Fruit fly (Drosophila melanogaster) whole organism, embryonic: ENCODE measurements around the gene CG10286.

Experiments used
- Atf-2 ChIP-seq: fragments of 200-800 bp; sonication (Bioruptor generic); optimal IDR thresholded peaks from 2 replicates; lab custom pipeline; 2016; ENCODE audit warnings: missing biosample characterization, missing genetic modification characterization
- BEAF-32 ChIP-seq: fragments of 200-800 bp; sonication (Bioruptor generic); optimal IDR thresholded peaks from 3 replicates; lab custom pipeline; 2017; ENCODE audit warnings: missing biosample characterization, missing genetic modification characterization, mild to moderate bottlenecking, moderate library complexity, missing genetic modification reagents
- CG10979 ChIP-seq: fragments of 200-800 bp; sonication (Bioruptor generic); optimal IDR thresholded peaks from 2 replicates; lab custom pipeline; 2018; ENCODE audit warnings: missing biosample characterization, mild to moderate bottlenecking, missing genetic modification characterization, moderate library complexity
- CG12104 ChIP-seq: fragments of 200-800 bp; sonication (Bioruptor generic); optimal IDR thresholded peaks from 3 replicates; lab custom pipeline; 2016; ENCODE audit warnings: missing biosample characterization, missing genetic modification characterization
- CG12219 ChIP-seq: fragments of 200-800 bp; sonication (Bioruptor generic); optimal IDR thresholded peaks from 3 replicates; lab custom pipeline; 2018; ENCODE audit warnings: missing biosample characterization, mild to moderate bottlenecking, missing genetic modification characterization
- CG12391 ChIP-seq: fragments of 200-800 bp; sonication (Bioruptor generic); optimal IDR thresholded peaks from 3 replicates; lab custom pipeline; 2018; ENCODE audit warnings: missing biosample characterization, mild to moderate bottlenecking, missing genetic modification characterization, moderate library complexity
- CG13287 ChIP-seq: fragments of 200-800 bp; sonication (Bioruptor generic); IDR thresholded peaks from 2 replicates; pipeline ENCODE4 v1.3.6; 2022; ENCODE audit warnings: missing biosample characterization, missing genetic modification characterization; ENCODE audit not compliant: partially characterized antibody
- CG14441 ChIP-seq: fragments of 200-800 bp; sonication (Bioruptor generic); IDR thresholded peaks from 2 replicates; pipeline ENCODE4 v1.3.6; 2022; ENCODE audit warnings: missing biosample characterization, missing genetic modification characterization
- CG14710 ChIP-seq: fragments of 200-800 bp; sonication (Bioruptor generic); optimal IDR thresholded peaks from 3 replicates; lab custom pipeline; 2019; ENCODE audit warnings: missing biosample characterization, mild to moderate bottlenecking, missing genetic modification characterization, moderate library complexity
- CG1602 ChIP-seq: fragments of 200-800 bp; sonication (Bioruptor generic); optimal IDR thresholded peaks from 3 replicates; lab custom pipeline; 2016; ENCODE audit warnings: missing biosample characterization, missing genetic modification characterization
- CG17359 ChIP-seq: fragments of 200-800 bp; sonication (Bioruptor generic); optimal IDR thresholded peaks from 3 replicates; lab custom pipeline; 2018; ENCODE audit warnings: missing biosample characterization, mild to moderate bottlenecking, missing genetic modification characterization, moderate library complexity
- CG18476 ChIP-seq: fragments of 200-800 bp; sonication (Bioruptor generic); optimal IDR thresholded peaks from 2 replicates; lab custom pipeline; 2016; ENCODE audit warnings: missing biosample characterization, mild to moderate bottlenecking, missing genetic modification characterization
- CG2129 ChIP-seq: fragments of 200-800 bp; sonication (Bioruptor generic); IDR thresholded peaks from 2 replicates; pipeline ENCODE4 v1.3.6; 2022; ENCODE audit warnings: missing biosample characterization, missing genetic modification characterization; ENCODE audit not compliant: partially characterized antibody
- CG32532 ChIP-seq: fragments of 200-800 bp; sonication (Bioruptor generic); IDR thresholded peaks from 2 replicates; pipeline ENCODE4 v1.3.6; 2022; ENCODE audit warnings: missing biosample characterization, missing genetic modification characterization
- CHES-1-like ChIP-seq: fragments of 200-800 bp; sonication (Bioruptor generic); optimal IDR thresholded peaks from 2 replicates; lab custom pipeline; 2016; ENCODE audit warnings: missing biosample characterization, missing genetic modification characterization
- Ets65A ChIP-seq: fragments of 200-800 bp; sonication (Bioruptor generic); peaks from one replicate; lab custom pipeline; 2016; ENCODE audit warnings: missing biosample characterization, missing genetic modification characterization
- Ets97D ChIP-seq: fragments of 200-800 bp; sonication (Bioruptor generic); optimal IDR thresholded peaks from 3 replicates; lab custom pipeline; 2016; ENCODE audit warnings: missing biosample characterization, missing genetic modification characterization
- Gug ChIP-seq: fragments of 200-800 bp; sonication (Bioruptor generic); IDR thresholded peaks from 4 replicates; pipeline ENCODE4 v1.3.6; 2022; ENCODE audit warnings: missing biosample characterization, missing genetic modification characterization
- Kr ChIP-seq: fragments of 200-800 bp; sonication (Bioruptor generic); optimal IDR thresholded peaks from 2 replicates; lab custom pipeline; 2017; ENCODE audit warnings: missing biosample characterization, mild to moderate bottlenecking, missing genetic modification characterization
- Lim3 ChIP-seq: fragments of 200-800 bp; sonication (Bioruptor generic); IDR thresholded peaks from 2 replicates; pipeline ENCODE4 v1.3.6; 2022; ENCODE audit warnings: missing biosample characterization, missing genetic modification characterization
- MBD-R2 ChIP-seq: fragments of 200-800 bp; sonication (Bioruptor generic); IDR thresholded peaks from 2 replicates; pipeline ENCODE4 v1.3.6; 2022; ENCODE audit warnings: missing biosample characterization, missing genetic modification characterization
- Meics ChIP-seq: fragments of 200-800 bp; sonication (Bioruptor generic); optimal IDR thresholded peaks from 2 replicates; lab custom pipeline; 2017; ENCODE audit warnings: missing biosample characterization, mild to moderate bottlenecking, missing genetic modification characterization
- Myb ChIP-seq: fragments of 200-800 bp; sonication (Bioruptor generic); optimal IDR thresholded peaks from 2 replicates; lab custom pipeline; 2016; ENCODE audit warnings: missing biosample characterization, missing genetic modification characterization
- Optix ChIP-seq: fragments of 200-800 bp; sonication (Bioruptor generic); IDR thresholded peaks from 3 replicates; pipeline ENCODE4 v1.3.6; 2022; ENCODE audit warnings: missing biosample characterization, missing genetic modification characterization
- Scr ChIP-seq: fragments of 200-800 bp; sonication (Bioruptor generic); IDR thresholded peaks from 2 replicates; pipeline ENCODE4 v1.3.6; 2022; ENCODE audit warnings: missing biosample characterization, missing genetic modification characterization; ENCODE audit not compliant: partially characterized antibody
- Sry-δ ChIP-seq: fragments of 200-800 bp; sonication (Bioruptor generic); optimal IDR thresholded peaks from 2 replicates; lab custom pipeline; 2016; ENCODE audit warnings: missing biosample characterization, missing genetic modification characterization
- Stat92E ChIP-seq, 3 experiments: fragments of >200 bp in 2 of 3; fragments of 200-800 bp in 1 of 3; sonication (Bioruptor generic) in 1 of 3; optimal IDR thresholded peaks; 2 replicates each; lab custom pipeline; 2017 to 2019; ENCODE audit warnings: missing biosample characterization in 3 of 3, missing genetic modification characterization in 3 of 3, mild to moderate bottlenecking in 1 of 3, moderate library complexity in 1 of 3
- Taf1 ChIP-seq: fragments of 200-800 bp; sonication (Bioruptor generic); IDR thresholded peaks from 2 replicates; pipeline ENCODE4 v1.3.6; 2022; ENCODE audit warnings: missing biosample characterization, missing genetic modification characterization
- Xbp1 ChIP-seq: fragments of 200-800 bp; sonication (Bioruptor generic); optimal IDR thresholded peaks from 3 replicates; lab custom pipeline; 2016; ENCODE audit warnings: missing biosample characterization, mild to moderate bottlenecking, missing genetic modification characterization
- aop ChIP-seq: fragments of 200-800 bp; sonication (Bioruptor generic); IDR thresholded peaks from 2 replicates; pipeline ENCODE4 v1.3.6; 2022; ENCODE audit warnings: missing biosample characterization, missing genetic modification characterization
- ash1 ChIP-seq: fragments of 200-800 bp; sonication (Bioruptor generic); optimal IDR thresholded peaks from 2 replicates; lab custom pipeline; 2018; ENCODE audit warnings: missing biosample characterization, mild to moderate bottlenecking, missing genetic modification characterization
- dati ChIP-seq: fragments of 200-800 bp; sonication (Bioruptor generic); IDR thresholded peaks from 2 replicates; pipeline ENCODE4 v1.3.6; 2022; ENCODE audit warnings: missing biosample characterization, missing genetic modification characterization
- exex ChIP-seq: fragments of 200-800 bp; sonication (Bioruptor generic); optimal IDR thresholded peaks from 4 replicates; lab custom pipeline; 2018; ENCODE audit warnings: missing biosample characterization, mild to moderate bottlenecking, missing genetic modification characterization, moderate library complexity
- grau ChIP-seq: fragments of 200-800 bp; optimal IDR thresholded peaks from 3 replicates; lab custom pipeline; 2019; ENCODE audit warnings: missing biosample characterization, mild to moderate bottlenecking, missing genetic modification characterization, moderate library complexity
- gsb ChIP-seq: fragments of 200-800 bp; sonication (Bioruptor generic); IDR thresholded peaks from 2 replicates; pipeline ENCODE4 v1.3.6; 2022; ENCODE audit warnings: missing biosample characterization, missing genetic modification characterization
- insv ChIP-seq, 2 experiments: fragments of 200-800 bp; sonication (Bioruptor generic); optimal IDR thresholded peaks; 3 replicates each; lab custom pipeline; 2016 to 2018; ENCODE audit warnings: missing biosample characterization in 2 of 2, missing genetic modification characterization in 2 of 2
- kni ChIP-seq: fragments of 200-800 bp; sonication (Bioruptor generic); optimal IDR thresholded peaks from 3 replicates; lab custom pipeline; 2017; ENCODE audit warnings: mild to moderate bottlenecking, missing biosample characterization, missing genetic modification reagents, missing genetic modification characterization
- knrl ChIP-seq: fragments of 200-800 bp; sonication (Bioruptor generic); IDR thresholded peaks from 3 replicates; pipeline ENCODE4 v1.3.6; 2022; ENCODE audit warnings: missing biosample characterization, missing genetic modification characterization; ENCODE audit not compliant: partially characterized antibody
- mam ChIP-seq: fragments of 200-800 bp; sonication (Bioruptor generic); optimal IDR thresholded peaks from 3 replicates; lab custom pipeline; 2016; ENCODE audit warnings: missing biosample characterization, missing genetic modification characterization
- p53 ChIP-seq: fragments of 200-800 bp; sonication (Bioruptor generic); optimal IDR thresholded peaks from 2 replicates; lab custom pipeline; 2016; ENCODE audit warnings: missing biosample characterization, missing genetic modification characterization
- sens ChIP-seq: fragments of 200-800 bp; sonication (Bioruptor generic); peaks from one replicate; lab custom pipeline; 2016; ENCODE audit warnings: missing biosample characterization, missing genetic modification characterization
- tgo ChIP-seq: fragments of 200-800 bp; sonication (Bioruptor generic); IDR thresholded peaks from 3 replicates; pipeline ENCODE4 v1.3.6; 2022; ENCODE audit warnings: missing biosample characterization, missing genetic modification characterization
- trh ChIP-seq: fragments of 200-800 bp; sonication (Bioruptor generic); optimal IDR thresholded peaks from 2 replicates; lab custom pipeline; 2016; ENCODE audit warnings: missing biosample characterization, missing genetic modification characterization

The CG10286 gene

dm6 chr3R:6373512-6374306, 4.9 kb downstream of the CG10286 start (continued):
- TF ChIP-seq CG12219 (GFP tag; lab: Kevin White, UChicago) (peak; percentile 6), Taf1 (GFP tag; lab: Robert Waterston, UW) (peak; percentile 19; the same call in 1 of the 2 replicates), Myb (GFP tag; lab: Kevin White, UChicago) (peak; percentile 10), Gug (GFP tag; lab: Robert Waterston, UW) (no peak), tgo (peak; percentile 34; the same call in 1 of the 3 replicates)
- TF ChIP-seq, all 482 proteins: peak for 219

DNA sequence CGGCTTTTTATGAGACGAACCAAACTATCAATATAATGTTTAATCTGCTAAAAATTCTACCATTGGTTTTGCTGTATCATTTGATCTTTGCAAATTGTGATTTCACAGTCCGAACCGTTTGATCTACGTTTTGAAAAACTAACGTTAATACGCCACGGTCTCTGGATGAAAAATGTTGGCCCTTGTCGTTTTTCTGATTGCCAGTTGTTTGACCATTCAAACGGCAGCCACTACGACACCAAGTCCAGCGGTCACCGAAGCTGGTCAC, 5.5 kb downstream of the CG10286 start, which contains the start of gene CG42564:
TSS of gene CG42564 (plus strand) at position 169 of the 268 bp plus-strand sequence.
- TF ChIP-seq CG18476 (GFP tag; lab: Kevin White, UChicago), result no peak
- no peak for TF ChIP-seq dati (GFP tag; lab: Robert Waterston, UW)
- TF ChIP-seq mam (GFP tag; lab: Kevin White, UChicago), result no peak
- peak; percentile 75 for TF ChIP-seq Meics
- TF ChIP-seq Optix (GFP tag; lab: Robert Waterston, UW), result no peak
- TF ChIP-seq Ets65A (GFP tag; lab: Kevin White, UChicago), result peak; percentile 47
- no peak for TF ChIP-seq Kr (GFP tag; lab: Kevin White, UChicago)
- TF ChIP-seq Lim3, result no peak
- no peak for TF ChIP-seq grau (tag; lab: Kevin White, UChicago)
- TF ChIP-seq aop (GFP tag; lab: Robert Waterston, UW), result no peak
- peak; percentile 7 for TF ChIP-seq sens
- TF ChIP-seq CG14441 (GFP tag; lab: Robert Waterston, UW), result no peak
- peak; percentile 2 for TF ChIP-seq Sry-δ (GFP tag; lab: Kevin White, UChicago)
- no peak for TF ChIP-seq Ets97D (GFP tag; lab: Kevin White, UChicago)

dm6 chr3R:6375944-6376343, 7.2 kb downstream of the CG10286 start, which contains the start of gene CRAT:
Gene CRAT (minus strand): TSS chr3R:6376044.
- TF ChIP-seq gsb (GFP tag; lab: Robert Waterston, UW) (no peak), CG12104 (GFP tag; lab: Kevin White, UChicago) (no peak), exex (tag; lab: Kevin White, UChicago) (no peak), CG17359 (tag; lab: Kevin White, UChicago) (no peak), insv (GFP tag; optimal IDR thresholded peaks at IDR 0.05; lab: Kevin White, UChicago) (no peak), CG2129 (GFP tag; lab: Robert Waterston, UW) (no peak), Atf-2 (no peak), trh (GFP tag; lab: Kevin White, UChicago) (no peak)

DNA sequence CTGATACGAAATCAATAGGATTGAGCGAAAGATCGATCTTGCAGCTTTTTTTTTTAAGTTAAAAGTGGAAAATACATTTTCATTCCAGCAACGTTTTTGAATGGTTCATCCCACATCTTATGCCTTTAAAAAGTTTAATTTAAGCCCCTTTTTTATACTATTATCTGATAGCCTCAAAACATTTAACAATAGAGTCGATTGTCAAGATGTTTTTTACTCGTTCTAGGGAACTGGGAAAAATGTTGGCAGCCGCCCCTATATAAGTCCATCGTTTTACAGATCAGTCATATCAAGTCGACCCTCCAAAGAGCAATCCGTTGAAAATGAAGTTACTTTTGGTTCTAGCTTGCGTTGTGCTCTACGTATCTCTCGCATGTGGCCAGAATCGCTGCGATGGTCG, 8.7 kb downstream of the CG10286 start, which contains the start of gene CG42537:
TSS of gene CG42537 (plus strand) at position 301 of the 400 bp plus-strand sequence.
- no peak for TF ChIP-seq p53 (GFP tag; lab: Kevin White, UChicago)
- no peak for TF ChIP-seq CG10979 (tag; lab: Kevin White, UChicago)
- TF ChIP-seq CG32532, result no peak
- no peak for TF ChIP-seq kni (GFP tag; lab: Kevin White, UChicago)
- TF ChIP-seq Kr (GFP tag; lab: Kevin White, UChicago), result no peak
- TF ChIP-seq sens, result peak; percentile 53
- TF ChIP-seq ash1 (GFP tag; lab: Kevin White, UChicago), result no peak
- TF ChIP-seq, all 482 proteins: peak for 1

- TF ChIP-seq CG14710 (tag; lab: Kevin White, UChicago) (peak; percentile 53), MBD-R2 (GFP tag; lab: Robert Waterston, UW) (peak; percentile 73), CG2129 (GFP tag; lab: Robert Waterston, UW) (peak; percentile 79), Stat92E (GFP tag; optimal IDR thresholded peaks at IDR 0.05; lab: Kevin White, UChicago) (peak in 1 of 3 experiments; percentile 24), knrl (GFP tag; lab: Robert Waterston, UW) (peak; percentile 81), CG13287 (GFP tag; lab: Robert Waterston, UW) (peak; percentile 92), Scr (GFP tag; lab: Robert Waterston, UW) (peak; percentile 90), sens (peak; percentile 82), mam (GFP tag; lab: Kevin White, UChicago) (peak; percentile 8), CG1602 (GFP tag; lab: Kevin White, UChicago) (no peak), CHES-1-like (GFP tag; lab: Kevin White, UChicago) (peak; percentile 21), Xbp1 (GFP tag; lab: Kevin White, UChicago) (peak; percentile 3), CG12391 (tag; lab: Kevin White, UChicago) (peak; percentile 36), BEAF-32 (GFP tag; lab: Kevin White, UChicago) (peak; percentile 85)
These were observed 11.4 kb downstream of the CG10286 start, which contains the start of the genes CG1024 and TfIIFalpha for dm6 chr3R:6380129-6380528. Gene CG1024 (minus strand): TSS chr3R:6380328. Gene TfIIFalpha (plus strand): TSS chr3R:6380467.
